Fruit fly (Drosophila melanogaster): ENCODE measurements around the gene CG43246.

The CG43246 gene

DNA sequence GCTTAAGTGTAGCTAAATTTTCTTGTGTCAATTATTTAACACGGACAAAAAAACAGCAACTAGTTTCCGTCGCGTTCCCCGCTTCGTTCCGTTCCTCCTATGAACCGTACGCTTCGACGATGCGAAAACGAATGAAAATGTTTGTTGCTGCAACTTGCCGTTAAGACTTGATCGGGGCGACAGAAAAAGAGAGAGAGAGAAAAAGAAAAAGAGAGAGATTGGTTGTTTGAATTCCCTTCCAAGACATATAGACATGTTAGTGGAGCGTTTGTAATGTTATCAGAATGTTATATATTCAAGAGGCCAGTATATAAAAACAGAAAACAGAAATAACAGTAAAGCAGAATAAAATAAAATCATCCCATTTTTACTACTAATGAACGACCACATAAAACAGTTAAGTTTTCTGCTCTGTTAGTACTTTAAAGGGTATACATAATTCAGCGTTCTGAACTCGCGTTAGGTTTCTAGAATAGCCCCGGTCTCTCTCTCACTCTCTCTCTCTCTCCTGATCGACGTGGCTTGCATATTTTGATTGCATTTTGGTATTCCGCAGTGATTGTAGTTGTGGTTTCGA, 14.5 kb downstream of the CG43246 start, which contains the start of gene Gbs-70E (continued):
- TF ChIP-seq CG17186 (GFP tag; optimal IDR thresholded peaks at IDR 0.05) (peak; percentile 41), lab (GFP tag; optimal IDR thresholded peaks at IDR 0.05) (peak; percentile 92), sug (tag; optimal IDR thresholded peaks at IDR 0.05) (peak; percentile 89), wek (GFP tag; optimal IDR thresholded peaks at IDR 0.05) (peak; percentile 69), CG6175 (GFP tag; IDR thresholded peaks at IDR 0.05) (peak; percentile 70; the same call in 2 of the 3 replicates), br (optimal IDR thresholded peaks at IDR 0.05) (no peak), ERR (GFP tag; optimal IDR thresholded peaks at IDR 0.05) (peak; percentile 84), bsh (GFP tag; optimal IDR thresholded peaks at IDR 0.05) (peak; percentile 70 to 92), CG16815 (GFP tag; optimal IDR thresholded peaks at IDR 0.05) (peak; percentile 80), Ets97D (GFP tag; optimal IDR thresholded peaks at IDR 0.05) (peak; percentile 72), CG34224 (GFP tag; IDR thresholded peaks at IDR 0.05; ENCODE audit: partially characterized antibody) (peak; percentile 61; the same call in 1 of the 3 replicates), tgo (GFP tag; IDR thresholded peaks at IDR 0.05) (peak; percentile 94), CHES-1-like (GFP tag; optimal IDR thresholded peaks at IDR 0.05) (peak; percentile 94), CG11093 (GFP tag; IDR thresholded peaks at IDR 0.05) (peak; percentile 91), HLH54F (GFP tag; optimal IDR thresholded peaks at IDR 0.05) (peak; percentile 85), CG42726 (GFP tag; IDR thresholded peaks at IDR 0.05; ENCODE audit: partially characterized antibody) (no peak; the same call in 1 of the 2 replicates), CG17385 (GFP tag; optimal IDR thresholded peaks at IDR 0.05) (peak; percentile 90), CG34376 (GFP tag; optimal IDR thresholded peaks at IDR 0.05) (peak; percentile 92), CG8290 (GFP tag; optimal IDR thresholded peaks at IDR 0.05) (peak; percentile 73), CG8290 (tag; optimal IDR thresholded peaks at IDR 0.05) (peak; percentile 33 to 40), CG34422 (GFP tag; IDR thresholded peaks at IDR 0.05) (peak; percentile 95), emc (GFP tag; optimal IDR thresholded peaks at IDR 0.05) (peak; percentile 77), E2f2 (GFP tag; IDR thresholded peaks at IDR 0.05) (peak; percentile 77), MBD-R2 (GFP tag; IDR thresholded peaks at IDR 0.05) (peak; percentile 51; the same call in 1 of the 2 replicates), stc (GFP tag; IDR thresholded peaks at IDR 0.05) (peak; percentile 94), E2f1 (GFP tag; IDR thresholded peaks at IDR 0.05) (peak; percentile 92), scrt (GFP tag; optimal IDR thresholded peaks at IDR 0.05) (peak; percentile 86), exex (tag; optimal IDR thresholded peaks at IDR 0.05) (peak; percentile 78), luna (GFP tag; optimal IDR thresholded peaks at IDR 0.05) (peak; percentile 81), CG4820 (GFP tag; optimal IDR thresholded peaks at IDR 0.05) (peak; percentile 85), CG10979 (tag; optimal IDR thresholded peaks at IDR 0.05) (peak; percentile 93), CG1233 (GFP tag; optimal IDR thresholded peaks at IDR 0.05) (peak; percentile 91), gfzf (GFP tag; optimal IDR thresholded peaks at IDR 0.05) (no peak), Asciz (GFP tag; optimal IDR thresholded peaks at IDR 0.05) (peak; percentile 91), GATAe (GFP tag; conservative IDR thresholded peaks at IDR 0.05) (peak; percentile 75; the same call in 1 of the 2 replicates), z (GFP tag; IDR thresholded peaks at IDR 0.05) (peak; percentile 76; the same call in 2 of the 3 replicates), CG9817 (tag; optimal IDR thresholded peaks at IDR 0.05) (peak; percentile 88), CG2120 (GFP tag; optimal IDR thresholded peaks at IDR 0.05) (peak; percentile 94), cg (GFP tag; optimal IDR thresholded peaks at IDR 0.05) (peak; percentile 23), twi (tag; optimal IDR thresholded peaks at IDR 0.05) (peak; percentile 81), bbx (GFP tag; IDR thresholded peaks at IDR 0.05; ENCODE audit: partially characterized antibody) (peak; percentile 60; the same call in 1 of the 2 replicates), CG7357 (GFP tag; IDR thresholded peaks at IDR 0.05) (peak; percentile 81), CG31224 (GFP tag; IDR thresholded peaks at IDR 0.05) (peak; percentile 82), zen (tag; optimal IDR thresholded peaks at IDR 0.05) (peak; percentile 88), CG14965 (GFP tag; optimal IDR thresholded peaks at IDR 0.05; ENCODE audit: borderline replicate concordance) (peak; percentile 26), Meics (GFP tag; optimal IDR thresholded peaks at IDR 0.05) (peak; percentile 89), nmo (GFP tag; optimal IDR thresholded peaks at IDR 0.05) (peak; percentile 93), Aef1 (GFP tag; IDR thresholded peaks at IDR 0.05) (peak; percentile 80), insv (GFP tag; optimal IDR thresholded peaks at IDR 0.05) (peak in 1 of 2 experiments; percentile 72), sisA (GFP tag; IDR thresholded peaks at IDR 0.05) (peak; percentile 87)
